Worm (Caenorhabditis elegans) whole organism, L1 larva: ENCODE data around the gene jun-1.

ENCODE experiments used
- C04F5.9 ChIP-seq: sonication (generic microtip); optimal IDR thresholded peaks from 2 replicates; lab custom pipeline; 2016; ENCODE audit warnings: missing genetic modification characterization, missing compliant biosample characterization
- elt-2 ChIP-seq: sonication (generic microtip); optimal IDR thresholded peaks from 2 replicates; lab custom pipeline; 2016; ENCODE audit warnings: missing genetic modification characterization, mild to moderate bottlenecking, inconsistent platforms, missing compliant biosample characterization, missing genetic modification reagents
- fos-1 ChIP-seq: fragments of 150-350 bp; optimal IDR thresholded peaks from 2 replicates; lab custom pipeline; 2014; ENCODE audit warnings: missing biosample characterization, missing genetic modification characterization
- nhr-76 ChIP-seq: sonication (generic microtip); optimal IDR thresholded peaks from 2 replicates; lab custom pipeline; 2017; ENCODE audit warnings: missing biosample characterization, missing genetic modification characterization
- snpc-4 ChIP-seq: fragments of 150-350 bp; optimal IDR thresholded peaks from 2 replicates; lab custom pipeline; 2014; ENCODE audit warnings: missing biosample characterization, missing genetic modification characterization
- tbx-2 ChIP-seq: sonication (generic microtip); optimal IDR thresholded peaks from 2 replicates; lab custom pipeline; 2016; ENCODE audit warnings: missing genetic modification characterization, missing compliant biosample characterization
- xbp-1 ChIP-seq: sonication (generic microtip); optimal IDR thresholded peaks from 2 replicates; lab custom pipeline; 2016; ENCODE audit warnings: missing genetic modification characterization, missing compliant biosample characterization

DNA sequence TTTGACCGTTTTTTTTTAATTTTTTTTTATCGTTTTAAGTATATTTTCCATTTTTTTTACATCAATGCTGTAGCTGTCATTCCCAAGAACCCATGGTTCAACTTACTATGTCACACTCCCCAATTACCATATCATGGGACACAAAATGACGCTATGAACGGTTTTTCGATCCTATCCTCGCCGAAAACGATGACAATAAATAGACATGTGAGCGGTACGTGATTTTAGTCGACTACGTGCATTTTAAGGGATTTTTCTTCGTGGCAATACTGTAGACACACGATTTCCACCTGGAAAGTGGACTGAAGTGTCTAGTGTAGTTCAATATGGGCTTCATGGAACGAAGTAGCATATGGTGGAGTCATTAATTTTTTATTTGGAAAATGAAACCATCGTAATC lies 43.3 kb downstream of the jun-1 start:
- no peak for TF ChIP-seq snpc-4 (tag; lab: Kevin White, UChicago)
- TF ChIP-seq xbp-1 = no peak
- no peak for TF ChIP-seq nhr-76 (tag; lab: Kevin White, UChicago)
- no peak for TF ChIP-seq C04F5.9 (tag; lab: Kevin White, UChicago)
- TF ChIP-seq elt-2 = no peak
- no peak for TF ChIP-seq tbx-2 (tag; lab: Kevin White, UChicago)
- no peak for TF ChIP-seq fos-1 (tag; lab: Kevin White, UChicago)
